Worm (Caenorhabditis elegans) whole organism, L4 larva: Measurements from ENCODE around the gene srsx-26.

Experiments
- D1046.2 ChIP-seq: fragments of 200-800 bp; sonication (Bioruptor generic); IDR thresholded peaks from 2 replicates; pipeline ENCODE4 v1.3.6; 2022; ENCODE audit warnings: missing genetic modification characterization, missing compliant biosample characterization
- T26A8.4 ChIP-seq: fragments of 200-800 bp; sonication (Bioruptor generic); IDR thresholded peaks from 2 replicates; pipeline ENCODE4 v1.3.6; 2022; ENCODE audit warnings: missing genetic modification characterization, missing compliant biosample characterization
- dve-1 ChIP-seq: sonication (generic microtip); optimal IDR thresholded peaks from 2 replicates; lab custom pipeline; 2017; ENCODE audit warnings: antibody characterized with exemption, mild to moderate bottlenecking, missing genetic modification characterization, missing compliant biosample characterization; ENCODE audit not compliant: insufficient read depth
- egl-27 ChIP-seq: sonication (generic microtip); optimal IDR thresholded peaks from 3 replicates; lab custom pipeline; 2017; ENCODE audit warnings: missing biosample characterization, missing genetic modification reagents, missing genetic modification characterization
- egl-43 ChIP-seq: fragments of 200-800 bp; sonication (Bioruptor generic); IDR thresholded peaks from 2 replicates; pipeline ENCODE4 v1.3.6; 2022; ENCODE audit warnings: missing genetic modification reagents, missing genetic modification characterization, missing compliant biosample characterization
- nhr-76 ChIP-seq: fragments of 150-350 bp; optimal IDR thresholded peaks from 2 replicates; lab custom pipeline; 2014; ENCODE audit warnings: missing biosample characterization, missing genetic modification characterization
- pha-4 ChIP-seq, 2 experiments: fragments of 150-350 bp in 1 of 2; fragments of 200-800 bp in 1 of 2; sonication (Bioruptor generic) in 1 of 2; IDR thresholded peaks in 1 of 2; optimal IDR thresholded peaks in 1 of 2; 2 replicates each; pipeline versions ENCODE4 v1.3.6 to Lab custom; 2014 to 2022; ENCODE audit warnings: missing genetic modification characterization in 2 of 2, missing genetic modification reagents in 2 of 2, missing biosample characterization in 1 of 2, missing compliant biosample characterization in 1 of 2
- sdz-12 ChIP-seq: fragments of 200-800 bp; sonication (Bioruptor generic); optimal IDR thresholded peaks from 2 replicates; lab custom pipeline; 2018; ENCODE audit warnings: mild to moderate bottlenecking, missing genetic modification characterization, missing compliant biosample characterization

DNA sequence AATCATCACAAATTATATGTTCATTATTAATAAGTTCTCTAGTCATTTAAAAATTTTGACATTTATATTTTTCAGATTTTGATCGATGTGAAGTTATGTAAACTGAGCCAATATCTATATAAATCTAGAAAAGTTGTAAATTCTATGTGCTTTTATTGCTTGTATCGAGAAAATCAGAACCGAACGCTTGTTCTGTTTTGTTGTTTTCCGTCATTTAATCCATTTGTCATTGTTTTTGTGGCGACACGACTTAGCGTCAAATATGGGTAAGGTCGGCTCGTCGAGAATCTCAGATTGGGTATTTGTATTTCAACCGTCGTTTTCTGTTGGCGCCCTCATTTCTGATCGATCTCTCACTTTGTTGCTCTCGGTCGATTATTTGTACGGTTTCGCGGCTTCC is 34.1 kb upstream of the srsx-26 start, which contains the start of gene cht-5:
- TF ChIP-seq nhr-76 (tag; lab: Kevin White, UChicago) (no peak), dve-1 (no peak), egl-27 (tag; lab: Kevin White, UChicago) (no peak), D1046.2 (GFP tag; lab: Robert Waterston, UW) (no peak), egl-43 (GFP tag; lab: Robert Waterston, UW) (no peak), T26A8.4 (no peak), sdz-12 (no peak), pha-4 (GFP tag; IDR thresholded peaks at IDR 0.05; lab: Robert Waterston, UW) (no peak), pha-4 (tag; optimal IDR thresholded peaks at IDR 0.05; lab: Kevin White, UChicago) (no peak)
